Fruit fly (Drosophila melanogaster) whole organism, embryonic: Measurements from ENCODE around the gene CG14721.

Experiments used
- Bgb ChIP-seq: fragments of 200-800 bp; sonication (Bioruptor generic); IDR thresholded peaks from 2 replicates; pipeline ENCODE4 v1.3.6; 2022; ENCODE audit warnings: missing biosample characterization, missing genetic modification characterization; ENCODE audit not compliant: partially characterized antibody
- CG10462 ChIP-seq: fragments of 200-800 bp; sonication (Bioruptor generic); optimal IDR thresholded peaks from 2 replicates; lab custom pipeline; 2016; ENCODE audit warnings: missing biosample characterization, missing genetic modification characterization
- CG15269 ChIP-seq: fragments of 200-800 bp; sonication (Bioruptor generic); optimal IDR thresholded peaks from 2 replicates; lab custom pipeline; 2018; ENCODE audit warnings: missing biosample characterization, mild to moderate bottlenecking, missing genetic modification characterization, moderate library complexity
- CG6813 ChIP-seq: fragments of 200-800 bp; sonication (Bioruptor generic); optimal IDR thresholded peaks from 2 replicates; lab custom pipeline; 2017; ENCODE audit warnings: missing biosample characterization, missing genetic modification characterization, mild to moderate bottlenecking, moderate library complexity, missing genetic modification reagents
- Dbx ChIP-seq: fragments of 200-800 bp; sonication (Bioruptor generic); IDR thresholded peaks from 3 replicates; pipeline ENCODE4 v1.3.6; 2022; ENCODE audit warnings: missing biosample characterization, missing genetic modification characterization
- Dek ChIP-seq: fragments of 200-800 bp; sonication (Bioruptor generic); optimal IDR thresholded peaks from 3 replicates; lab custom pipeline; 2019; ENCODE audit warnings: missing biosample characterization, mild to moderate bottlenecking, missing genetic modification characterization, moderate library complexity
- gcm2 ChIP-seq: fragments of 200-800 bp; sonication (Bioruptor generic); optimal IDR thresholded peaks from 2 replicates; lab custom pipeline; 2016; ENCODE audit warnings: missing biosample characterization, missing genetic modification characterization
- grau ChIP-seq: fragments of 200-800 bp; optimal IDR thresholded peaks from 3 replicates; lab custom pipeline; 2019; ENCODE audit warnings: missing biosample characterization, mild to moderate bottlenecking, missing genetic modification characterization, moderate library complexity
- gsb-n ChIP-seq: fragments of 200-800 bp; sonication (Bioruptor generic); optimal IDR thresholded peaks from 3 replicates; lab custom pipeline; 2018; ENCODE audit warnings: missing biosample characterization, mild to moderate bottlenecking, missing genetic modification characterization
- hbn ChIP-seq: fragments of 200-800 bp; sonication (Bioruptor generic); IDR thresholded peaks from 2 replicates; pipeline ENCODE4 v1.3.6; 2022; ENCODE audit warnings: missing biosample characterization, missing genetic modification characterization; ENCODE audit not compliant: partially characterized antibody
- sens ChIP-seq: fragments of 200-800 bp; sonication (Bioruptor generic); peaks from one replicate; lab custom pipeline; 2016; ENCODE audit warnings: missing biosample characterization, missing genetic modification characterization
- sna ChIP-seq: fragments of 200-800 bp; sonication (Bioruptor generic); IDR thresholded peaks from 2 replicates; pipeline ENCODE4 v1.3.6; 2022; ENCODE audit warnings: missing biosample characterization, missing genetic modification characterization; ENCODE audit not compliant: partially characterized antibody
- sr ChIP-seq: fragments of 200-800 bp; sonication (Bioruptor generic); IDR thresholded peaks from 3 replicates; pipeline ENCODE4 v1.3.6; 2022; ENCODE audit warnings: missing biosample characterization, missing genetic modification characterization
- usp ChIP-seq: fragments of >200 bp; optimal IDR thresholded peaks from 2 replicates; lab custom pipeline; 2017; ENCODE audit warnings: missing biosample characterization, missing genetic modification characterization

dm6 chr3R:11688055-11688454, 47.2 kb upstream of the CG14721 start, which contains the start of gene CG6834:
- TF ChIP-seq gsb-n (tag; lab: Kevin White, UChicago) = no peak
- TF ChIP-seq CG10462 (GFP tag; lab: Kevin White, UChicago) = no peak
- TF ChIP-seq grau (tag; lab: Kevin White, UChicago) = no peak
- no peak for TF ChIP-seq sna (GFP tag; lab: Robert Waterston, UW)
- TF ChIP-seq CG15269 = no peak
- TF ChIP-seq Bgb = no peak; the same call in 1 of the 2 replicates
- no peak for TF ChIP-seq CG6813 (GFP tag; lab: Kevin White, UChicago)
- TF ChIP-seq usp (GFP tag; lab: Kevin White, UChicago) = no peak
- TF ChIP-seq hbn (GFP tag; lab: Robert Waterston, UW) = no peak
- no peak for TF ChIP-seq Dbx (GFP tag; lab: Robert Waterston, UW)
- no peak for TF ChIP-seq Dek (tag; lab: Kevin White, UChicago)
- TF ChIP-seq gcm2 = no peak
- TF ChIP-seq sr (GFP tag; lab: Robert Waterston, UW) = no peak
- peak; percentile 33 for TF ChIP-seq sens
